Fruit fly (Drosophila melanogaster) whole organism: Measurements from ENCODE around the gene PH4alphaEFB.

Source experiments
- CG8478 ChIP-seq: fragments of >200 bp; optimal IDR thresholded peaks from 2 replicates; lab custom pipeline; 2018; ENCODE audit warnings: inconsistent platforms
- Dll ChIP-seq: fragments of >200 bp; optimal IDR thresholded peaks from 2 replicates; lab custom pipeline; 2017
- EcR ChIP-seq, 2 experiments: fragments of >200 bp; optimal IDR thresholded peaks; 2 replicates each; lab custom pipeline; 2017; ENCODE audit warnings: missing biosample characterization in 2 of 2, missing genetic modification characterization in 2 of 2, missing genetic modification reagents in 2 of 2

DNA sequence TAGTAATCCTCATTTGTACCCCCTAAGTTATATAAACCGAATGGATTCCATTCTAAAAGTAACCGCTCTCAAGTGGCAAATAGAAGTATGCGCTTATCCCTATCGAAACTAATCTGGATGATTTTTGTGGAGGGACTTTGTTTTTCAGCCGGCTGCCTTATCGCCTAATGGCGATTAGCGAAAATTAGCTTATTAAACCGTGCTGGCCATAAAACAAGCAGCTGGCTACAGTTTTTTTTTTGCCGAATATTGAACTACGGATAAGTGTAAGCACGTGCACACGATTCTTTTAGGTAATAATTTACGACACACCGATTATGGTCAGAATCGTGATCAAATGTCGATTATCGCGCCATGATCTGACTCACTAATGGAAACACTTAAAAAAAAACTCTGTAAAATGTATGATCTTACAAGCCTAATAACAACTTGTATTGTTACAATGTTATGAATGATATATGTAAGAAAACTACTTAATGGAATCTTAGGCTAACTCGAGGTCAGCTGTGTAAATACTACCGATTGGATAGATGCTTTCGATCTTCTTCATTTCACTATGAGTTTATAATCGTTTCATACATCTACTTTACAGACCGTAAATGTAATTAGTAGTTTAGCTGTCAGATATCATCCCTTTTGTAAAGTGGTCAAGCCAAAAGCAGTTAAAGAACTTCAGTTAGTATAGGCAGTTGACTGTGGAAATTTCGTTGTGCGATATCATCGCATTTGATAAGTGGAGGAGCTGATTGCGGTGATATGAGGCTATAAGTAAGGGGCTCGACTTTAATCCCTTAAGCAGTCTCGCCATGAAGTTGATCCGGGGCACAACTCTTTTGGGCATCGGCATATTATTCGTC, 34.4 kb upstream of the PH4alphaEFB start, which contains the start of gene CG15534:
- TF ChIP-seq CG8478 (no peak), Dll (no peak), EcR (GFP tag; optimal IDR thresholded peaks at IDR 0.05; lab: Kevin White, UChicago) (no peak)
